Fruit fly (Drosophila melanogaster) whole organism, embryonic: ENCODE measurements around the gene CG1999.

Experiments
- Bteb2 ChIP-seq: fragments of 200-800 bp; sonication (Bioruptor generic); optimal IDR thresholded peaks from 2 replicates; lab custom pipeline; 2016; ENCODE audit warnings: missing biosample characterization, missing genetic modification characterization
- C15 ChIP-seq: fragments of 200-800 bp; sonication (Bioruptor generic); IDR thresholded peaks from 3 replicates; pipeline ENCODE4 v1.3.6; 2022; ENCODE audit warnings: missing biosample characterization, missing genetic modification characterization
- CG1024 ChIP-seq: fragments of 200-800 bp; sonication (Bioruptor generic); IDR thresholded peaks from 2 replicates; pipeline ENCODE4 v1.3.6; 2022; ENCODE audit warnings: missing biosample characterization, missing genetic modification characterization
- CG10565 ChIP-seq: fragments of 200-800 bp; sonication (Bioruptor generic); optimal IDR thresholded peaks from 3 replicates; lab custom pipeline; 2016; ENCODE audit warnings: missing biosample characterization, mild to moderate bottlenecking, missing genetic modification characterization
- CG10979 ChIP-seq: fragments of 200-800 bp; sonication (Bioruptor generic); optimal IDR thresholded peaks from 2 replicates; lab custom pipeline; 2018; ENCODE audit warnings: missing biosample characterization, mild to moderate bottlenecking, missing genetic modification characterization, moderate library complexity
- CG11695 ChIP-seq: fragments of 200-800 bp; sonication (Bioruptor generic); IDR thresholded peaks from 3 replicates; pipeline ENCODE4 v1.3.6; 2022; ENCODE audit warnings: missing biosample characterization, missing genetic modification characterization
- CG15269 ChIP-seq: fragments of 200-800 bp; sonication (Bioruptor generic); optimal IDR thresholded peaks from 2 replicates; lab custom pipeline; 2018; ENCODE audit warnings: missing biosample characterization, mild to moderate bottlenecking, missing genetic modification characterization, moderate library complexity
- CG18011 ChIP-seq: fragments of 200-800 bp; sonication (Bioruptor generic); optimal IDR thresholded peaks from 2 replicates; lab custom pipeline; 2017; ENCODE audit warnings: missing biosample characterization, missing genetic modification characterization, mild to moderate bottlenecking, moderate library complexity, missing genotype
- CG1832 ChIP-seq: fragments of 200-800 bp; sonication (Bioruptor generic); optimal IDR thresholded peaks from 2 replicates; lab custom pipeline; 2017; ENCODE audit warnings: missing biosample characterization, mild to moderate bottlenecking, missing genetic modification characterization, inconsistent platforms
- CG18764 ChIP-seq: fragments of 200-800 bp; sonication (Bioruptor generic); optimal IDR thresholded peaks from 3 replicates; lab custom pipeline; 2016; ENCODE audit warnings: missing biosample characterization, missing genetic modification characterization
- CG2712 ChIP-seq: fragments of 200-800 bp; optimal IDR thresholded peaks from 3 replicates; lab custom pipeline; 2019; ENCODE audit warnings: missing biosample characterization, mild to moderate bottlenecking, missing genetic modification characterization, moderate library complexity
- CG33213 ChIP-seq: fragments of 200-800 bp; sonication (Bioruptor generic); optimal IDR thresholded peaks from 3 replicates; lab custom pipeline; 2016; ENCODE audit warnings: missing biosample characterization, missing genetic modification characterization
- CG4424 ChIP-seq: fragments of 200-800 bp; sonication (Bioruptor generic); optimal IDR thresholded peaks from 3 replicates; lab custom pipeline; 2016; ENCODE audit warnings: missing biosample characterization, missing genetic modification characterization
- CG5953 ChIP-seq: fragments of 200-800 bp; sonication (Bioruptor generic); IDR thresholded peaks from 2 replicates; pipeline ENCODE4 v1.3.6; 2022; ENCODE audit warnings: missing biosample characterization, missing genetic modification characterization
- CG6175 ChIP-seq: fragments of 200-800 bp; sonication (Bioruptor generic); IDR thresholded peaks from 3 replicates; pipeline ENCODE4 v1.3.6; 2022; ENCODE audit warnings: missing biosample characterization, missing genetic modification characterization
- CG7556 ChIP-seq: fragments of 200-800 bp; sonication (Bioruptor generic); optimal IDR thresholded peaks from 2 replicates; lab custom pipeline; 2017; ENCODE audit warnings: missing biosample characterization, mild to moderate bottlenecking, missing genetic modification characterization
- CG7839 ChIP-seq: fragments of 200-800 bp; sonication (Bioruptor generic); optimal IDR thresholded peaks from 3 replicates; lab custom pipeline; 2018; ENCODE audit warnings: missing biosample characterization, mild to moderate bottlenecking, missing genetic modification characterization, moderate library complexity
- CG9817 ChIP-seq: fragments of 200-800 bp; sonication (Bioruptor generic); optimal IDR thresholded peaks from 2 replicates; lab custom pipeline; 2018; ENCODE audit warnings: missing biosample characterization, mild to moderate bottlenecking, missing genetic modification characterization, moderate library complexity
- Chrac-16 ChIP-seq: fragments of 200-800 bp; sonication (Bioruptor generic); optimal IDR thresholded peaks from 3 replicates; lab custom pipeline; 2016; ENCODE audit warnings: missing biosample characterization, missing genetic modification characterization
- Doc2 ChIP-seq: fragments of 200-800 bp; sonication (Bioruptor generic); IDR thresholded peaks from 2 replicates; pipeline ENCODE4 v1.3.6; 2022; ENCODE audit warnings: missing biosample characterization, missing genetic modification characterization
- GATAe ChIP-seq: fragments of 200-800 bp; sonication (Bioruptor generic); conservative IDR thresholded peaks from 2 replicates; pipeline ENCODE4 v1.3.6; 2022; ENCODE audit warnings: missing biosample characterization, missing genetic modification characterization
- HLHmδ ChIP-seq: fragments of 200-800 bp; sonication (Bioruptor generic); optimal IDR thresholded peaks from 2 replicates; lab custom pipeline; 2018; ENCODE audit warnings: missing biosample characterization, mild to moderate bottlenecking, missing genetic modification characterization, moderate library complexity
- Lim3 ChIP-seq: fragments of 200-800 bp; sonication (Bioruptor generic); IDR thresholded peaks from 2 replicates; pipeline ENCODE4 v1.3.6; 2022; ENCODE audit warnings: missing biosample characterization, missing genetic modification characterization
- MBD-R2 ChIP-seq: fragments of 200-800 bp; sonication (Bioruptor generic); IDR thresholded peaks from 2 replicates; pipeline ENCODE4 v1.3.6; 2022; ENCODE audit warnings: missing biosample characterization, missing genetic modification characterization
- Mad ChIP-seq: fragments of 200-800 bp; sonication (Bioruptor generic); optimal IDR thresholded peaks from 2 replicates; lab custom pipeline; 2016; ENCODE audit warnings: missing biosample characterization, missing genetic modification characterization
- Oaz ChIP-seq: fragments of 200-800 bp; sonication (Bioruptor generic); IDR thresholded peaks from 2 replicates; pipeline ENCODE4 v1.3.6; 2022; ENCODE audit warnings: missing biosample characterization, missing genetic modification characterization
- Sry-δ ChIP-seq: fragments of 200-800 bp; sonication (Bioruptor generic); optimal IDR thresholded peaks from 2 replicates; lab custom pipeline; 2016; ENCODE audit warnings: missing biosample characterization, missing genetic modification characterization
- Tbp ChIP-seq: fragments of >200 bp; optimal IDR thresholded peaks from 2 replicates; lab custom pipeline; 2018; ENCODE audit warnings: missing biosample characterization, missing genetic modification characterization
- Xrp1 ChIP-seq: fragments of 200-800 bp; sonication (Bioruptor generic); IDR thresholded peaks from 2 replicates; pipeline ENCODE4 v1.3.6; 2022; ENCODE audit warnings: missing biosample characterization, missing genetic modification characterization
- ato ChIP-seq: fragments of 200-800 bp; sonication (Bioruptor generic); IDR thresholded peaks from 2 replicates; pipeline ENCODE4 v1.3.6; 2022; ENCODE audit warnings: missing biosample characterization, missing genetic modification characterization; ENCODE audit not compliant: partially characterized antibody
- cas ChIP-seq: fragments of 200-800 bp; sonication (Bioruptor generic); IDR thresholded peaks from 2 replicates; pipeline ENCODE4 v1.3.6; 2022; ENCODE audit warnings: missing biosample characterization, missing genetic modification characterization
- disco-r ChIP-seq: fragments of 200-800 bp; sonication (Bioruptor generic); optimal IDR thresholded peaks from 2 replicates; lab custom pipeline; 2016; ENCODE audit warnings: missing biosample characterization, missing genetic modification characterization
- emc ChIP-seq: fragments of 200-800 bp; sonication (Bioruptor generic); optimal IDR thresholded peaks from 2 replicates; lab custom pipeline; 2016; ENCODE audit warnings: missing biosample characterization, missing genetic modification characterization
- fd96Cb ChIP-seq: fragments of 200-800 bp; sonication (Bioruptor generic); optimal IDR thresholded peaks from 2 replicates; lab custom pipeline; 2018; ENCODE audit warnings: missing biosample characterization, mild to moderate bottlenecking, missing genetic modification characterization, moderate library complexity
- gem ChIP-seq: fragments of 200-800 bp; sonication (Bioruptor generic); optimal IDR thresholded peaks from 2 replicates; lab custom pipeline; 2019; ENCODE audit warnings: missing biosample characterization, mild to moderate bottlenecking, missing genetic modification characterization, moderate library complexity
- gsb-n ChIP-seq: fragments of 200-800 bp; sonication (Bioruptor generic); optimal IDR thresholded peaks from 3 replicates; lab custom pipeline; 2018; ENCODE audit warnings: missing biosample characterization, mild to moderate bottlenecking, missing genetic modification characterization
- ind ChIP-seq: fragments of 200-800 bp; sonication (Bioruptor generic); optimal IDR thresholded peaks from 3 replicates; lab custom pipeline; 2016; ENCODE audit warnings: missing biosample characterization, missing genetic modification characterization
- knrl ChIP-seq: fragments of 200-800 bp; sonication (Bioruptor generic); IDR thresholded peaks from 3 replicates; pipeline ENCODE4 v1.3.6; 2022; ENCODE audit warnings: missing biosample characterization, missing genetic modification characterization; ENCODE audit not compliant: partially characterized antibody
- maf-S ChIP-seq: fragments of 200-800 bp; sonication (Bioruptor generic); optimal IDR thresholded peaks from 2 replicates; lab custom pipeline; 2016; ENCODE audit warnings: missing biosample characterization, missing genetic modification characterization
- nau ChIP-seq: fragments of 200-800 bp; sonication (Bioruptor generic); optimal IDR thresholded peaks from 3 replicates; lab custom pipeline; 2017; ENCODE audit warnings: missing biosample characterization, mild to moderate bottlenecking, missing genetic modification characterization, missing genetic modification reagents
- nerfin-2 ChIP-seq: fragments of 200-800 bp; sonication (Bioruptor generic); IDR thresholded peaks from 2 replicates; pipeline ENCODE4 v1.3.6; 2022; ENCODE audit warnings: missing biosample characterization, missing genetic modification characterization; ENCODE audit not compliant: partially characterized antibody
- odd ChIP-seq: fragments of 200-800 bp; sonication (Bioruptor generic); optimal IDR thresholded peaks from 2 replicates; lab custom pipeline; 2017; ENCODE audit warnings: missing biosample characterization, mild to moderate bottlenecking, missing genetic modification characterization
- pita ChIP-seq: fragments of 200-800 bp; sonication (Bioruptor generic); optimal IDR thresholded peaks from 2 replicates; lab custom pipeline; 2017; ENCODE audit warnings: missing biosample characterization, mild to moderate bottlenecking, missing genetic modification characterization
- prd ChIP-seq, 3 experiments: fragments of >200 bp in 2 of 3; fragments of 200-800 bp in 1 of 3; sonication (Bioruptor generic) in 1 of 3; optimal IDR thresholded peaks in 2 of 3; IDR thresholded peaks in 1 of 3; 2 replicates in 2 of 3; 3 replicates in 1 of 3; pipeline versions ENCODE4 v1.3.6 to Lab custom; 2017 to 2022; ENCODE audit warnings: missing biosample characterization in 1 of 3, missing genetic modification characterization in 1 of 3
- ranshi ChIP-seq: fragments of 200-800 bp; sonication (Bioruptor generic); IDR thresholded peaks from 2 replicates; pipeline ENCODE4 v1.3.6; 2022; ENCODE audit warnings: missing biosample characterization, missing genetic modification characterization
- sc ChIP-seq, 3 experiments: fragments of >200 bp in 2 of 3; fragments of 200-800 bp in 1 of 3; sonication (Bioruptor generic) in 1 of 3; optimal IDR thresholded peaks; 2 replicates in 2 of 3; 3 replicates in 1 of 3; lab custom pipeline; 2017; ENCODE audit warnings: mild to moderate bottlenecking in 1 of 3, missing biosample characterization in 1 of 3, missing genetic modification characterization in 1 of 3, missing genetic modification reagents in 1 of 3
- sob ChIP-seq: fragments of 200-800 bp; sonication (Bioruptor generic); IDR thresholded peaks from 2 replicates; pipeline ENCODE4 v1.3.6; 2022; ENCODE audit warnings: missing biosample characterization, missing genetic modification characterization
- toy ChIP-seq: fragments of 200-800 bp; sonication (Bioruptor generic); IDR thresholded peaks from 2 replicates; pipeline ENCODE4 v1.3.6; 2022; ENCODE audit warnings: missing biosample characterization, missing genetic modification characterization
- ttk ChIP-seq: fragments of 200-800 bp; sonication (Bioruptor generic); IDR thresholded peaks from 2 replicates; pipeline ENCODE4 v2.1.2; 2022; ENCODE audit warnings: missing biosample characterization, missing genetic modification characterization
- unc-4 ChIP-seq: fragments of 200-800 bp; sonication (Bioruptor generic); IDR thresholded peaks from 2 replicates; pipeline ENCODE4 v1.3.6; 2022; ENCODE audit warnings: missing biosample characterization, missing genetic modification characterization; ENCODE audit not compliant: partially characterized antibody
- zf30C ChIP-seq: fragments of 200-800 bp; sonication (Bioruptor generic); optimal IDR thresholded peaks from 3 replicates; lab custom pipeline; 2018; ENCODE audit warnings: missing biosample characterization, mild to moderate bottlenecking, missing genetic modification characterization

Gene CG1999

dm6 chrX:7335524-7335991 lies 23.0 kb upstream of the CG1999 start (continued):
- no peak for TF ChIP-seq CG6175 (GFP tag; lab: Robert Waterston, UW)
- TF ChIP-seq CG10565 (GFP tag; lab: Kevin White, UChicago) = no peak
- TF ChIP-seq CG18764 (GFP tag; lab: Kevin White, UChicago) = no peak
- TF ChIP-seq nau (GFP tag; lab: Kevin White, UChicago) = no peak
- no peak for TF ChIP-seq CG1024 (GFP tag; lab: Robert Waterston, UW)
- TF ChIP-seq CG1832 = no peak
- no peak for TF ChIP-seq CG11695 (GFP tag; lab: Robert Waterston, UW)
- no peak for TF ChIP-seq maf-S (GFP tag; lab: Kevin White, UChicago)
- TF ChIP-seq toy = no peak
- peak; percentile 62 for TF ChIP-seq gsb-n (tag; lab: Kevin White, UChicago)
- TF ChIP-seq Bteb2 = no peak
- TF ChIP-seq fd96Cb (tag; lab: Kevin White, UChicago) = peak; percentile 42
- no peak for TF ChIP-seq emc (GFP tag; lab: Kevin White, UChicago)
- TF ChIP-seq GATAe (GFP tag; lab: Robert Waterston, UW) = no peak
- no peak for TF ChIP-seq sob
- TF ChIP-seq gem (tag; lab: Kevin White, UChicago) = peak; percentile 71
- no peak for TF ChIP-seq Chrac-16 (GFP tag; lab: Kevin White, UChicago)
- TF ChIP-seq pita (GFP tag; lab: Kevin White, UChicago) = no peak
- TF ChIP-seq C15 (GFP tag; lab: Robert Waterston, UW) = no peak
- no peak for TF ChIP-seq ato (GFP tag; lab: Robert Waterston, UW)
- no peak for TF ChIP-seq ind (GFP tag; lab: Kevin White, UChicago)
- TF ChIP-seq CG33213 (GFP tag; lab: Kevin White, UChicago) = no peak
- no peak for TF ChIP-seq odd (GFP tag; lab: Kevin White, UChicago)
- TF ChIP-seq ttk = no peak
- no peak for TF ChIP-seq unc-4 (GFP tag; lab: Robert Waterston, UW)
- TF ChIP-seq CG18011 (GFP tag; lab: Kevin White, UChicago) = no peak
- no peak for TF ChIP-seq knrl
- TF ChIP-seq HLHmδ (GFP tag; lab: Kevin White, UChicago) = no peak
- peak; percentile 4 for TF ChIP-seq CG4424 (GFP tag; lab: Kevin White, UChicago)
- TF ChIP-seq Tbp (GFP tag; lab: Kevin White, UChicago) = no peak
- TF ChIP-seq Lim3 (GFP tag; lab: Robert Waterston, UW) = no peak
- TF ChIP-seq Doc2 = no peak
- TF ChIP-seq prd (optimal IDR thresholded peaks at IDR 0.05; lab: Kevin White, UChicago) = no peak
- TF ChIP-seq prd (GFP tag; IDR thresholded peaks at IDR 0.05; lab: Robert Waterston, UW) = no peak
- TF ChIP-seq disco-r (GFP tag; lab: Kevin White, UChicago) = no peak
- peak; percentile 43 for TF ChIP-seq CG15269 (tag; lab: Kevin White, UChicago)
- TF ChIP-seq Mad (GFP tag; lab: Kevin White, UChicago) = no peak
- TF ChIP-seq Oaz = no peak
- peak; percentile 37 for TF ChIP-seq CG7839
- no peak for TF ChIP-seq CG7556 (GFP tag; lab: Kevin White, UChicago)
- TF ChIP-seq CG9817 = no peak
- no peak for TF ChIP-seq nerfin-2 (GFP tag; lab: Robert Waterston, UW)
- TF ChIP-seq CG2712 (tag; lab: Kevin White, UChicago) = peak; percentile 71
- TF ChIP-seq ranshi (GFP tag; lab: Robert Waterston, UW) = no peak
- no peak for TF ChIP-seq Sry-δ (GFP tag; lab: Kevin White, UChicago)
- TF ChIP-seq sc (optimal IDR thresholded peaks at IDR 0.05; lab: Kevin White, UChicago) = no peak
- no peak for TF ChIP-seq sc (GFP tag; optimal IDR thresholded peaks at IDR 0.05; lab: Kevin White, UChicago)
- TF ChIP-seq zf30C (GFP tag; lab: Kevin White, UChicago) = no peak
- no peak for TF ChIP-seq cas (GFP tag; lab: Robert Waterston, UW)
- peak; percentile 75 for TF ChIP-seq CG10979 (tag; lab: Kevin White, UChicago)
- TF ChIP-seq MBD-R2 (GFP tag; lab: Robert Waterston, UW) = no peak
- TF ChIP-seq CG5953 (GFP tag; lab: Robert Waterston, UW) = no peak
- peak; percentile 66 for TF ChIP-seq Xrp1 (GFP tag; lab: Robert Waterston, UW)
